Worm (Caenorhabditis elegans) whole organism, L4 larva: Measurements from ENCODE around the gene abch-1.

Experiments used
- Y48G9A.11 ChIP-seq: fragments of 200-800 bp; sonication (Bioruptor generic); IDR thresholded peaks from 2 replicates; pipeline ENCODE4 v1.3.6; 2022; ENCODE audit warnings: missing genetic modification reagents, missing genetic modification characterization, missing compliant biosample characterization
- lin-15B ChIP-seq: fragments of 150-350 bp; sonication (generic microtip); optimal IDR thresholded peaks from 3 replicates; lab custom pipeline; 2014; ENCODE audit warnings: missing biosample characterization, missing genetic modification characterization
- ztf-11 ChIP-seq: fragments of 150-350 bp; optimal IDR thresholded peaks from 2 replicates; lab custom pipeline; 2014; ENCODE audit warnings: missing biosample characterization, missing genetic modification characterization

DNA sequence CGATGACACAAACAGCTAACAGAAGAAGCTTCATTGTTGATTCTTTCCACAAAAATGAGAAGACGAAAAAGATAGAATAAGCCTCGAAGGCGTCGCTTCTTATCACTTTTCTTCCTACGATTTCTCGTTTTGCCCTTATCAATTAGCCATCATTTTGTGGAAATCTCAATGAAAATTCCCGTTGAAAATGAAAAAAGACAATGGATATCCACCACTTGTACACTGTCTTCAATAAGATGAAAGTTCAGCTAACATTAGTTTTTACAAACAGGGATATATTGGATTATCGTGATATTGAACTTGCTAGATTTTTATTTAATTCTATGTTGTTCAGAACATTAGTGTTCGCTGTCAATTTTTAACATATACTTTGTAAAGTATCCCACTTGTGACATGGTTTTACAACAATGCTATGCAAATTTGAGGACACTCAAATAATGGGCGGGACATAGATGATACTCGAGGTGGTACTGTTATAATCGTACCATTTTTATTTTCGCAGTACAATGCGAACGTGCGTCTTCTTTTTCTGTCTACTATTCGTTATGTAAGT is 35.3 kb upstream of the abch-1 start, which contains the start of the genes F18C5.5 and F18C5.9:
- TF ChIP-seq ztf-11 (tag; lab: Kevin White, UChicago) = no peak
- no peak for TF ChIP-seq Y48G9A.11 (GFP tag; lab: Robert Waterston, UW)
- TF ChIP-seq lin-15B (tag; lab: Kevin White, UChicago) = no peak
